Fruit fly (Drosophila melanogaster) whole organism, embryonic: ENCODE results near the gene CG42486.

Experiments used
- Asciz ChIP-seq: fragments of 200-800 bp; sonication (Bioruptor generic); optimal IDR thresholded peaks from 2 replicates; lab custom pipeline; 2017; ENCODE audit warnings: missing biosample characterization, mild to moderate bottlenecking, missing genetic modification characterization, missing genetic modification reagents
- CG1024 ChIP-seq: fragments of 200-800 bp; sonication (Bioruptor generic); IDR thresholded peaks from 2 replicates; pipeline ENCODE4 v1.3.6; 2022; ENCODE audit warnings: missing biosample characterization, missing genetic modification characterization
- CG12659 ChIP-seq: fragments of 200-800 bp; sonication (Bioruptor generic); optimal IDR thresholded peaks from 3 replicates; lab custom pipeline; 2017; ENCODE audit warnings: mild to moderate bottlenecking, missing biosample characterization, missing genetic modification reagents, missing genetic modification characterization
- CG13424 ChIP-seq: fragments of 200-800 bp; sonication (Bioruptor generic); optimal IDR thresholded peaks from 2 replicates; lab custom pipeline; 2019; ENCODE audit warnings: missing biosample characterization, mild to moderate bottlenecking, missing genetic modification characterization, moderate library complexity
- CG17829 ChIP-seq: fragments of 200-800 bp; optimal IDR thresholded peaks from 2 replicates; lab custom pipeline; 2019; ENCODE audit warnings: missing biosample characterization, mild to moderate bottlenecking, missing genetic modification characterization, moderate library complexity
- CG1832 ChIP-seq: fragments of 200-800 bp; sonication (Bioruptor generic); optimal IDR thresholded peaks from 2 replicates; lab custom pipeline; 2017; ENCODE audit warnings: missing biosample characterization, mild to moderate bottlenecking, missing genetic modification characterization, inconsistent platforms
- CG30431 ChIP-seq: fragments of 200-800 bp; sonication (Bioruptor generic); optimal IDR thresholded peaks from 2 replicates; lab custom pipeline; 2017; ENCODE audit warnings: missing biosample characterization, missing genetic modification characterization
- CG32772 ChIP-seq: fragments of 200-800 bp; sonication (Bioruptor generic); IDR thresholded peaks from 2 replicates; pipeline ENCODE4 v1.3.6; 2022; ENCODE audit warnings: missing biosample characterization, missing genetic modification characterization
- CG4328 ChIP-seq: fragments of 200-800 bp; sonication (Bioruptor generic); optimal IDR thresholded peaks from 3 replicates; lab custom pipeline; 2017; ENCODE audit warnings: missing biosample characterization, missing genetic modification reagents, missing genetic modification characterization
- CG9876 ChIP-seq: fragments of 200-800 bp; sonication (Bioruptor generic); optimal IDR thresholded peaks from 2 replicates; lab custom pipeline; 2016; ENCODE audit warnings: missing biosample characterization, missing genetic modification characterization
- CG9932 ChIP-seq: fragments of 200-800 bp; sonication (Bioruptor generic); IDR thresholded peaks from 2 replicates; pipeline ENCODE4 v1.3.6; 2022; ENCODE audit warnings: missing biosample characterization, missing genetic modification characterization
- Doc3 ChIP-seq: fragments of 200-800 bp; sonication (Bioruptor generic); IDR thresholded peaks from 3 replicates; pipeline ENCODE4 v1.3.6; 2022; ENCODE audit warnings: missing biosample characterization, missing genetic modification characterization; ENCODE audit not compliant: partially characterized antibody
- Drgx ChIP-seq: fragments of 200-800 bp; sonication (Bioruptor generic); IDR thresholded peaks from 2 replicates; pipeline ENCODE4 v1.3.6; 2022; ENCODE audit warnings: missing biosample characterization, missing genetic modification characterization
- E2f1 ChIP-seq: fragments of 200-800 bp; sonication (Bioruptor generic); IDR thresholded peaks from 2 replicates; pipeline ENCODE4 v1.3.6; 2022; ENCODE audit warnings: missing biosample characterization, missing genetic modification characterization
- Fer1 ChIP-seq: fragments of 200-800 bp; sonication (Bioruptor generic); optimal IDR thresholded peaks from 2 replicates; lab custom pipeline; 2017; ENCODE audit warnings: missing biosample characterization, mild to moderate bottlenecking, missing genetic modification characterization
- Fer2 ChIP-seq: fragments of 200-800 bp; sonication (Bioruptor generic); optimal IDR thresholded peaks from 2 replicates; lab custom pipeline; 2018; ENCODE audit warnings: missing biosample characterization, mild to moderate bottlenecking, missing genetic modification characterization, moderate library complexity
- Fer3 ChIP-seq: fragments of 200-800 bp; sonication (Bioruptor generic); optimal IDR thresholded peaks from 2 replicates; lab custom pipeline; 2018; ENCODE audit warnings: missing biosample characterization, mild to moderate bottlenecking, missing genetic modification characterization, moderate library complexity
- H2.0 ChIP-seq: fragments of 200-800 bp; sonication (Bioruptor generic); IDR thresholded peaks from 2 replicates; pipeline ENCODE4 v1.3.6; 2022; ENCODE audit warnings: missing biosample characterization, missing genetic modification characterization
- HLH54F ChIP-seq: fragments of 200-800 bp; sonication (Bioruptor generic); optimal IDR thresholded peaks from 3 replicates; lab custom pipeline; 2016; ENCODE audit warnings: missing biosample characterization, missing genetic modification characterization
- HmgZ ChIP-seq: fragments of 200-800 bp; sonication (Bioruptor generic); optimal IDR thresholded peaks from 2 replicates; lab custom pipeline; 2018; ENCODE audit warnings: missing biosample characterization, mild to moderate bottlenecking, missing genetic modification characterization
- MESR4 ChIP-seq: fragments of 200-800 bp; sonication (Bioruptor generic); optimal IDR thresholded peaks from 2 replicates; lab custom pipeline; 2018; ENCODE audit warnings: missing biosample characterization, mild to moderate bottlenecking, missing genetic modification characterization, moderate library complexity
- Med ChIP-seq: fragments of 200-800 bp; sonication (Bioruptor generic); peaks from one replicate; lab custom pipeline; 2016; ENCODE audit warnings: missing biosample characterization, missing genetic modification characterization, mild to moderate bottlenecking, inconsistent platforms, moderate library complexity
- Mrtf ChIP-seq: fragments of 200-800 bp; sonication (Bioruptor generic); IDR thresholded peaks from 3 replicates; pipeline ENCODE4 v1.3.6; 2022; ENCODE audit warnings: missing biosample characterization, missing genetic modification characterization
- Opbp ChIP-seq: fragments of 200-800 bp; sonication (Bioruptor generic); IDR thresholded peaks from 3 replicates; pipeline ENCODE4 v1.3.6; 2022; ENCODE audit warnings: missing biosample characterization, missing genetic modification characterization; ENCODE audit not compliant: partially characterized antibody
- Ravus ChIP-seq: fragments of 200-800 bp; sonication (Bioruptor generic); IDR thresholded peaks from 2 replicates; pipeline ENCODE4 v1.3.6; 2022; ENCODE audit warnings: missing biosample characterization, missing genetic modification characterization
- Spps ChIP-seq: fragments of 200-800 bp; sonication (Bioruptor generic); optimal IDR thresholded peaks from 2 replicates; lab custom pipeline; 2018; ENCODE audit warnings: missing biosample characterization, mild to moderate bottlenecking, missing genetic modification characterization
- Sry-β ChIP-seq: fragments of 200-800 bp; sonication (Bioruptor generic); optimal IDR thresholded peaks from 2 replicates; lab custom pipeline; 2018; ENCODE audit warnings: missing biosample characterization, mild to moderate bottlenecking, missing genetic modification characterization, moderate library complexity
- Sry-δ ChIP-seq: fragments of 200-800 bp; sonication (Bioruptor generic); optimal IDR thresholded peaks from 2 replicates; lab custom pipeline; 2016; ENCODE audit warnings: missing biosample characterization, missing genetic modification characterization
- ap ChIP-seq: fragments of 200-800 bp; sonication (Bioruptor generic); IDR thresholded peaks from 2 replicates; pipeline ENCODE4 v1.3.6; 2022; ENCODE audit warnings: missing biosample characterization, missing genetic modification characterization
- ase ChIP-seq: fragments of 200-800 bp; sonication (Bioruptor generic); IDR thresholded peaks from 3 replicates; pipeline ENCODE4 v1.3.6; 2022; ENCODE audit warnings: missing biosample characterization, missing genetic modification characterization
- bigmax ChIP-seq: fragments of 200-800 bp; sonication (Bioruptor generic); optimal IDR thresholded peaks from 2 replicates; lab custom pipeline; 2018; ENCODE audit warnings: missing biosample characterization, mild to moderate bottlenecking, missing genetic modification characterization
- chm ChIP-seq: fragments of 200-800 bp; sonication (Bioruptor generic); IDR thresholded peaks from 2 replicates; pipeline ENCODE4 v1.3.6; 2022; ENCODE audit warnings: missing biosample characterization, missing genetic modification characterization
- dati ChIP-seq: fragments of 200-800 bp; sonication (Bioruptor generic); IDR thresholded peaks from 2 replicates; pipeline ENCODE4 v1.3.6; 2022; ENCODE audit warnings: missing biosample characterization, missing genetic modification characterization
- dmrt11E ChIP-seq: fragments of 200-800 bp; sonication (Bioruptor generic); optimal IDR thresholded peaks from 3 replicates; lab custom pipeline; 2018; ENCODE audit warnings: missing biosample characterization, mild to moderate bottlenecking, missing genetic modification characterization, moderate library complexity
- en ChIP-seq: fragments of 200-800 bp; sonication (Bioruptor generic); optimal IDR thresholded peaks from 2 replicates; lab custom pipeline; 2016; ENCODE audit warnings: missing biosample characterization, missing genetic modification characterization
- hth ChIP-seq: fragments of >200 bp; optimal IDR thresholded peaks from 2 replicates; lab custom pipeline; 2017; ENCODE audit warnings: inconsistent platforms
- kah ChIP-seq: fragments of 200-800 bp; sonication (Bioruptor generic); optimal IDR thresholded peaks from 2 replicates; lab custom pipeline; 2018; ENCODE audit warnings: missing biosample characterization, mild to moderate bottlenecking, missing genetic modification characterization
- ken ChIP-seq: fragments of 200-800 bp; sonication (Bioruptor generic); IDR thresholded peaks from 3 replicates; pipeline ENCODE4 v1.3.6; 2022; ENCODE audit warnings: missing biosample characterization, missing genetic modification characterization
- lab ChIP-seq: fragments of 200-800 bp; sonication (Bioruptor generic); optimal IDR thresholded peaks from 3 replicates; lab custom pipeline; 2017; ENCODE audit warnings: missing biosample characterization, missing genetic modification characterization, mild to moderate bottlenecking, moderate library complexity, missing genetic modification reagents
- lilli ChIP-seq: fragments of 200-800 bp; sonication (Bioruptor generic); optimal IDR thresholded peaks from 3 replicates; lab custom pipeline; 2016; ENCODE audit warnings: missing biosample characterization, missing genetic modification characterization
- lmd ChIP-seq: fragments of 200-800 bp; sonication (Bioruptor generic); IDR thresholded peaks from 2 replicates; pipeline ENCODE4 v1.3.6; 2022; ENCODE audit warnings: missing biosample characterization, missing genetic modification characterization
- lola ChIP-seq, 3 experiments: fragments of >200 bp in 2 of 3; fragments of 200-800 bp in 1 of 3; sonication (Bioruptor generic) in 1 of 3; optimal IDR thresholded peaks; 2 replicates each; lab custom pipeline; 2017 to 2019; ENCODE audit warnings: missing biosample characterization in 3 of 3, missing genetic modification characterization in 3 of 3, mild to moderate bottlenecking in 1 of 3, moderate library complexity in 1 of 3
- nau ChIP-seq: fragments of 200-800 bp; sonication (Bioruptor generic); optimal IDR thresholded peaks from 3 replicates; lab custom pipeline; 2017; ENCODE audit warnings: missing biosample characterization, mild to moderate bottlenecking, missing genetic modification characterization, missing genetic modification reagents
- nom ChIP-seq: fragments of 200-800 bp; sonication (Bioruptor generic); optimal IDR thresholded peaks from 2 replicates; lab custom pipeline; 2017; ENCODE audit warnings: missing biosample characterization, missing genetic modification characterization, mild to moderate bottlenecking, moderate library complexity, missing genetic modification reagents
- pzg ChIP-seq: fragments of 200-800 bp; sonication (Bioruptor generic); optimal IDR thresholded peaks from 3 replicates; lab custom pipeline; 2018; ENCODE audit warnings: missing biosample characterization, mild to moderate bottlenecking, missing genetic modification characterization, moderate library complexity
- salm ChIP-seq: fragments of 200-800 bp; sonication (Bioruptor generic); optimal IDR thresholded peaks from 2 replicates; lab custom pipeline; 2018; ENCODE audit warnings: missing biosample characterization, mild to moderate bottlenecking, missing genetic modification characterization
- tll ChIP-seq, 2 experiments: fragments of 200-800 bp in 1 of 2; fragments of >200 bp in 1 of 2; sonication (Bioruptor generic) in 1 of 2; optimal IDR thresholded peaks; 2 replicates each; lab custom pipeline; 2017 to 2019; ENCODE audit warnings: missing biosample characterization in 2 of 2, missing genetic modification characterization in 2 of 2, mild to moderate bottlenecking in 1 of 2, moderate library complexity in 1 of 2
- toy ChIP-seq: fragments of 200-800 bp; sonication (Bioruptor generic); IDR thresholded peaks from 2 replicates; pipeline ENCODE4 v1.3.6; 2022; ENCODE audit warnings: missing biosample characterization, missing genetic modification characterization
- twi ChIP-seq: fragments of 200-800 bp; optimal IDR thresholded peaks from 2 replicates; lab custom pipeline; 2019; ENCODE audit warnings: missing biosample characterization, mild to moderate bottlenecking, missing genetic modification characterization, moderate library complexity
- tx ChIP-seq: fragments of 200-800 bp; sonication (Bioruptor generic); optimal IDR thresholded peaks from 2 replicates; lab custom pipeline; 2016; ENCODE audit warnings: missing biosample characterization, missing genetic modification characterization
- zfh1 ChIP-seq: fragments of 200-800 bp; sonication (Bioruptor generic); IDR thresholded peaks from 3 replicates; pipeline ENCODE4 v1.3.6; 2022; ENCODE audit warnings: missing biosample characterization, missing genetic modification characterization

Gene CG42486

dm6 chr2L:11829277-11829676 is 13.7 kb upstream of the CG42486 start, which contains the start of gene esc (continued):
- no peak for TF ChIP-seq Asciz (GFP tag; lab: Kevin White, UChicago)
- TF ChIP-seq en: no peak
- TF ChIP-seq chm (GFP tag; lab: Robert Waterston, UW): no peak
- peak; percentile 39 for TF ChIP-seq lilli (GFP tag; lab: Kevin White, UChicago)
- TF ChIP-seq salm (tag; lab: Kevin White, UChicago): no peak
- TF ChIP-seq toy (GFP tag; lab: Robert Waterston, UW): no peak
- TF ChIP-seq Fer3: no peak
- TF ChIP-seq hth (lab: Kevin White, UChicago): no peak
- TF ChIP-seq CG1832 (GFP tag; lab: Kevin White, UChicago): no peak
- no peak for TF ChIP-seq Fer2 (tag; lab: Kevin White, UChicago)
- TF ChIP-seq bigmax: no peak
- no peak for TF ChIP-seq Spps (tag; lab: Kevin White, UChicago)
- no peak for TF ChIP-seq dati
- TF ChIP-seq Mrtf (GFP tag; lab: Robert Waterston, UW): no peak
- peak; percentile 39; the same call in 1 of the 3 replicates for TF ChIP-seq zfh1
- TF ChIP-seq nom (GFP tag; lab: Kevin White, UChicago): no peak
- TF ChIP-seq lola (GFP tag; optimal IDR thresholded peaks at IDR 0.05; lab: Kevin White, UChicago): no peak
- TF ChIP-seq CG32772 (GFP tag; lab: Robert Waterston, UW): peak; percentile 43; the same call in 1 of the 2 replicates
- TF ChIP-seq Med (GFP tag; lab: Kevin White, UChicago): peak; percentile 93
- no peak for TF ChIP-seq ase (GFP tag; lab: Robert Waterston, UW)
- TF ChIP-seq HLH54F (GFP tag; lab: Kevin White, UChicago): peak; percentile 52
- TF ChIP-seq tll (GFP tag; optimal IDR thresholded peaks at IDR 0.05; lab: Kevin White, UChicago): no peak
- TF ChIP-seq HmgZ (tag; lab: Kevin White, UChicago): peak; percentile 77
- TF ChIP-seq Ravus: no peak
- TF ChIP-seq ap (GFP tag; lab: Robert Waterston, UW): no peak
- TF ChIP-seq CG17829: no peak
- no peak for TF ChIP-seq dmrt11E
- peak; percentile 29 for TF ChIP-seq tx (GFP tag; lab: Kevin White, UChicago)
- TF ChIP-seq CG9876 (GFP tag; lab: Kevin White, UChicago): peak; percentile 22
- TF ChIP-seq MESR4 (GFP tag; lab: Kevin White, UChicago): peak; percentile 35
- TF ChIP-seq CG4328 (GFP tag; lab: Kevin White, UChicago): no peak
- no peak for TF ChIP-seq Fer1 (GFP tag; lab: Kevin White, UChicago)
- no peak for TF ChIP-seq nau (GFP tag; lab: Kevin White, UChicago)
- TF ChIP-seq Opbp: peak; percentile 66
- no peak for TF ChIP-seq CG30431 (GFP tag; lab: Kevin White, UChicago)
- no peak; the same call in 1 of the 2 replicates for TF ChIP-seq lmd
- peak; percentile 34; the same call in 1 of the 3 replicates for TF ChIP-seq ken (GFP tag; lab: Robert Waterston, UW)
- TF ChIP-seq Sry-β (GFP tag; lab: Kevin White, UChicago): no peak
- peak; percentile 69 for TF ChIP-seq E2f1 (GFP tag; lab: Robert Waterston, UW)
- no peak for TF ChIP-seq Doc3 (GFP tag; lab: Robert Waterston, UW)
- TF ChIP-seq H2.0 (GFP tag; lab: Robert Waterston, UW): no peak
- no peak for TF ChIP-seq Drgx (GFP tag; lab: Robert Waterston, UW)
- TF ChIP-seq pzg (GFP tag; lab: Kevin White, UChicago): peak; percentile 96
- no peak for TF ChIP-seq twi (tag; lab: Kevin White, UChicago)
- TF ChIP-seq lab (GFP tag; lab: Kevin White, UChicago): peak; percentile 36
- peak; percentile 34 for TF ChIP-seq CG1024 (GFP tag; lab: Robert Waterston, UW)
- TF ChIP-seq Sry-δ: peak; percentile 59
- TF ChIP-seq CG13424 (tag; lab: Kevin White, UChicago): no peak
- no peak for TF ChIP-seq kah
- peak; percentile 60 for TF ChIP-seq CG9932 (GFP tag; lab: Robert Waterston, UW)
- peak; percentile 37 for TF ChIP-seq CG12659 (GFP tag; lab: Kevin White, UChicago)
